Fruit fly (Drosophila melanogaster) whole organism, embryonic: ENCODE measurements around the gene CG31381.

Source experiments
- Adf1 ChIP-seq: fragments of 200-800 bp; sonication (Bioruptor generic); IDR thresholded peaks from 2 replicates; pipeline ENCODE4 v1.3.6; 2022; ENCODE audit warnings: missing biosample characterization, missing genetic modification characterization
- Antp ChIP-seq: fragments of 200-800 bp; sonication (Bioruptor generic); optimal IDR thresholded peaks from 3 replicates; lab custom pipeline; 2016; ENCODE audit warnings: missing biosample characterization, missing genetic modification characterization
- Atf-2 ChIP-seq: fragments of 200-800 bp; sonication (Bioruptor generic); optimal IDR thresholded peaks from 2 replicates; lab custom pipeline; 2016; ENCODE audit warnings: missing biosample characterization, missing genetic modification characterization
- Atf3 ChIP-seq: fragments of 200-800 bp; sonication (Bioruptor generic); optimal IDR thresholded peaks from 3 replicates; lab custom pipeline; 2016; ENCODE audit warnings: missing biosample characterization, missing genetic modification characterization
- CG12219 ChIP-seq: fragments of 200-800 bp; sonication (Bioruptor generic); optimal IDR thresholded peaks from 3 replicates; lab custom pipeline; 2018; ENCODE audit warnings: missing biosample characterization, mild to moderate bottlenecking, missing genetic modification characterization
- CG13123 ChIP-seq: fragments of 200-800 bp; sonication (Bioruptor generic); optimal IDR thresholded peaks from 2 replicates; lab custom pipeline; 2016; ENCODE audit warnings: missing biosample characterization, missing genetic modification characterization
- CG13287 ChIP-seq: fragments of 200-800 bp; sonication (Bioruptor generic); IDR thresholded peaks from 2 replicates; pipeline ENCODE4 v1.3.6; 2022; ENCODE audit warnings: missing biosample characterization, missing genetic modification characterization; ENCODE audit not compliant: partially characterized antibody
- CG14860 ChIP-seq: fragments of 200-800 bp; sonication (Bioruptor generic); IDR thresholded peaks from 3 replicates; pipeline ENCODE4 v1.3.6; 2022; ENCODE audit warnings: missing biosample characterization, missing genetic modification characterization; ENCODE audit not compliant: partially characterized antibody
- CG15011 ChIP-seq: fragments of 200-800 bp; sonication (Bioruptor generic); optimal IDR thresholded peaks from 3 replicates; lab custom pipeline; 2018; ENCODE audit warnings: missing biosample characterization, mild to moderate bottlenecking, missing genetic modification characterization
- CG17359 ChIP-seq: fragments of 200-800 bp; sonication (Bioruptor generic); optimal IDR thresholded peaks from 3 replicates; lab custom pipeline; 2018; ENCODE audit warnings: missing biosample characterization, mild to moderate bottlenecking, missing genetic modification characterization, moderate library complexity
- CG2120 ChIP-seq: fragments of 200-800 bp; sonication (Bioruptor generic); optimal IDR thresholded peaks from 3 replicates; lab custom pipeline; 2016; ENCODE audit warnings: missing biosample characterization, missing genetic modification characterization
- CG6683 ChIP-seq: fragments of 200-800 bp; sonication (Bioruptor generic); optimal IDR thresholded peaks from 2 replicates; lab custom pipeline; 2017; ENCODE audit warnings: missing biosample characterization, mild to moderate bottlenecking, missing genetic modification characterization, missing genetic modification reagents
- CG6689 ChIP-seq: fragments of 200-800 bp; sonication (Bioruptor generic); IDR thresholded peaks from 2 replicates; pipeline ENCODE4 v1.3.6; 2022; ENCODE audit warnings: missing biosample characterization, missing genetic modification characterization
- CG7556 ChIP-seq: fragments of 200-800 bp; sonication (Bioruptor generic); optimal IDR thresholded peaks from 2 replicates; lab custom pipeline; 2017; ENCODE audit warnings: missing biosample characterization, mild to moderate bottlenecking, missing genetic modification characterization
- CG8281 ChIP-seq: fragments of 200-800 bp; sonication (Bioruptor generic); optimal IDR thresholded peaks from 2 replicates; lab custom pipeline; 2018; ENCODE audit warnings: missing biosample characterization, mild to moderate bottlenecking, missing genetic modification characterization, moderate library complexity
- CG8359 ChIP-seq: fragments of 200-800 bp; sonication (Bioruptor generic); optimal IDR thresholded peaks from 2 replicates; lab custom pipeline; 2017; ENCODE audit warnings: missing biosample characterization, mild to moderate bottlenecking, missing genetic modification characterization, borderline replicate concordance
- CG9609 ChIP-seq: fragments of 200-800 bp; sonication (Bioruptor generic); optimal IDR thresholded peaks from 3 replicates; lab custom pipeline; 2016; ENCODE audit warnings: missing biosample characterization, missing genetic modification characterization
- CG9727 ChIP-seq: fragments of 200-800 bp; sonication (Bioruptor generic); optimal IDR thresholded peaks from 3 replicates; lab custom pipeline; 2017; ENCODE audit warnings: missing biosample characterization, mild to moderate bottlenecking, missing genetic modification characterization
- D ChIP-seq, 2 experiments: fragments of 200-800 bp in 1 of 2; fragments of >200 bp in 1 of 2; sonication (Bioruptor generic) in 1 of 2; optimal IDR thresholded peaks; 2 replicates in 1 of 2; 3 replicates in 1 of 2; lab custom pipeline; 2017; ENCODE audit warnings: mild to moderate bottlenecking in 1 of 2, missing biosample characterization in 1 of 2, missing genetic modification characterization in 1 of 2, missing genetic modification reagents in 1 of 2
- Dek ChIP-seq: fragments of 200-800 bp; sonication (Bioruptor generic); optimal IDR thresholded peaks from 3 replicates; lab custom pipeline; 2019; ENCODE audit warnings: missing biosample characterization, mild to moderate bottlenecking, missing genetic modification characterization, moderate library complexity
- Dfd ChIP-seq, 2 experiments: fragments of >200 bp; optimal IDR thresholded peaks; 2 replicates each; lab custom pipeline; 2017; ENCODE audit warnings: missing biosample characterization in 2 of 2, missing genetic modification characterization in 2 of 2
- Doc2 ChIP-seq: fragments of 200-800 bp; sonication (Bioruptor generic); IDR thresholded peaks from 2 replicates; pipeline ENCODE4 v1.3.6; 2022; ENCODE audit warnings: missing biosample characterization, missing genetic modification characterization
- Drgx ChIP-seq: fragments of 200-800 bp; sonication (Bioruptor generic); IDR thresholded peaks from 2 replicates; pipeline ENCODE4 v1.3.6; 2022; ENCODE audit warnings: missing biosample characterization, missing genetic modification characterization
- Ets65A ChIP-seq: fragments of 200-800 bp; sonication (Bioruptor generic); peaks from one replicate; lab custom pipeline; 2016; ENCODE audit warnings: missing biosample characterization, missing genetic modification characterization
- Fer3 ChIP-seq: fragments of 200-800 bp; sonication (Bioruptor generic); optimal IDR thresholded peaks from 2 replicates; lab custom pipeline; 2018; ENCODE audit warnings: missing biosample characterization, mild to moderate bottlenecking, missing genetic modification characterization, moderate library complexity
- Kr ChIP-seq: fragments of 200-800 bp; sonication (Bioruptor generic); optimal IDR thresholded peaks from 2 replicates; lab custom pipeline; 2017; ENCODE audit warnings: missing biosample characterization, mild to moderate bottlenecking, missing genetic modification characterization
- MESR4 ChIP-seq: fragments of 200-800 bp; sonication (Bioruptor generic); optimal IDR thresholded peaks from 2 replicates; lab custom pipeline; 2018; ENCODE audit warnings: missing biosample characterization, mild to moderate bottlenecking, missing genetic modification characterization, moderate library complexity
- Med ChIP-seq: fragments of 200-800 bp; sonication (Bioruptor generic); peaks from one replicate; lab custom pipeline; 2016; ENCODE audit warnings: missing biosample characterization, missing genetic modification characterization, mild to moderate bottlenecking, inconsistent platforms, moderate library complexity
- Mrtf ChIP-seq: fragments of 200-800 bp; sonication (Bioruptor generic); IDR thresholded peaks from 3 replicates; pipeline ENCODE4 v1.3.6; 2022; ENCODE audit warnings: missing biosample characterization, missing genetic modification characterization
- NC2β ChIP-seq: fragments of 200-800 bp; sonication (Bioruptor generic); optimal IDR thresholded peaks from 2 replicates; lab custom pipeline; 2016; ENCODE audit warnings: missing biosample characterization, missing genetic modification characterization
- Ptx1 ChIP-seq: fragments of 200-800 bp; sonication (Bioruptor generic); IDR thresholded peaks from 2 replicates; pipeline ENCODE4 v1.3.6; 2022; ENCODE audit warnings: missing biosample characterization, missing genetic modification characterization
- Sox102F ChIP-seq: fragments of 200-800 bp; sonication (Bioruptor generic); optimal IDR thresholded peaks from 2 replicates; lab custom pipeline; 2018; ENCODE audit warnings: missing biosample characterization, mild to moderate bottlenecking, missing genetic modification characterization, moderate library complexity
- TFAM ChIP-seq: fragments of 200-800 bp; sonication (Bioruptor generic); optimal IDR thresholded peaks from 2 replicates; lab custom pipeline; 2017; ENCODE audit warnings: missing biosample characterization, missing genetic modification characterization, inconsistent platforms
- ara ChIP-seq: fragments of 200-800 bp; sonication (Bioruptor generic); IDR thresholded peaks from 2 replicates; pipeline ENCODE4 v1.3.6; 2022; ENCODE audit warnings: missing biosample characterization, missing genetic modification characterization
- dpn ChIP-seq, 2 experiments: fragments of 200-800 bp; sonication (Bioruptor generic); optimal IDR thresholded peaks; 3 replicates each; lab custom pipeline; 2016; ENCODE audit warnings: missing biosample characterization in 2 of 2, missing genetic modification characterization in 2 of 2
- fd96Cb ChIP-seq: fragments of 200-800 bp; sonication (Bioruptor generic); optimal IDR thresholded peaks from 2 replicates; lab custom pipeline; 2018; ENCODE audit warnings: missing biosample characterization, mild to moderate bottlenecking, missing genetic modification characterization, moderate library complexity
- gro ChIP-seq: fragments of 200-800 bp; sonication (Bioruptor generic); optimal IDR thresholded peaks from 2 replicates; lab custom pipeline; 2016; ENCODE audit warnings: missing biosample characterization, missing genetic modification characterization
- jing ChIP-seq: fragments of 200-800 bp; sonication (Bioruptor generic); optimal IDR thresholded peaks from 2 replicates; lab custom pipeline; 2018; ENCODE audit warnings: missing biosample characterization, mild to moderate bottlenecking, missing genetic modification characterization
- kni ChIP-seq: fragments of 200-800 bp; sonication (Bioruptor generic); optimal IDR thresholded peaks from 3 replicates; lab custom pipeline; 2017; ENCODE audit warnings: mild to moderate bottlenecking, missing biosample characterization, missing genetic modification reagents, missing genetic modification characterization
- lmd ChIP-seq: fragments of 200-800 bp; sonication (Bioruptor generic); IDR thresholded peaks from 2 replicates; pipeline ENCODE4 v1.3.6; 2022; ENCODE audit warnings: missing biosample characterization, missing genetic modification characterization
- mld ChIP-seq: fragments of 200-800 bp; sonication (Bioruptor generic); IDR thresholded peaks from 3 replicates; pipeline ENCODE4 v1.3.6; 2022; ENCODE audit warnings: missing biosample characterization, missing genetic modification characterization; ENCODE audit not compliant: partially characterized antibody
- nau ChIP-seq: fragments of 200-800 bp; sonication (Bioruptor generic); optimal IDR thresholded peaks from 3 replicates; lab custom pipeline; 2017; ENCODE audit warnings: missing biosample characterization, mild to moderate bottlenecking, missing genetic modification characterization, missing genetic modification reagents
- nom ChIP-seq: fragments of 200-800 bp; sonication (Bioruptor generic); optimal IDR thresholded peaks from 2 replicates; lab custom pipeline; 2017; ENCODE audit warnings: missing biosample characterization, missing genetic modification characterization, mild to moderate bottlenecking, moderate library complexity, missing genetic modification reagents
- pan ChIP-seq, 4 experiments: fragments of >200 bp in 3 of 4; fragments of 200-800 bp in 1 of 4; sonication (Bioruptor generic) in 1 of 4; optimal IDR thresholded peaks in 3 of 4; IDR thresholded peaks in 1 of 4; 2 replicates each; pipeline versions ENCODE4 v1.3.6 to Lab custom; 2017 to 2022; ENCODE audit warnings: missing biosample characterization in 2 of 4, missing genetic modification characterization in 2 of 4, mixed read lengths in 1 of 4
- pho ChIP-seq: fragments of 200-800 bp; sonication (Bioruptor generic); optimal IDR thresholded peaks from 2 replicates; lab custom pipeline; 2016; ENCODE audit warnings: missing biosample characterization, missing genetic modification characterization
- row ChIP-seq: fragments of 200-800 bp; sonication (Bioruptor generic); IDR thresholded peaks from 3 replicates; pipeline ENCODE4 v1.3.6; 2022; ENCODE audit warnings: missing biosample characterization, missing genetic modification characterization
- slp2 ChIP-seq: fragments of 200-800 bp; sonication (Bioruptor generic); optimal IDR thresholded peaks from 2 replicates; lab custom pipeline; 2016; ENCODE audit warnings: missing biosample characterization, missing genetic modification characterization
- usp ChIP-seq: fragments of >200 bp; optimal IDR thresholded peaks from 2 replicates; lab custom pipeline; 2017; ENCODE audit warnings: missing biosample characterization, missing genetic modification characterization
- z ChIP-seq: fragments of 200-800 bp; sonication (Bioruptor generic); IDR thresholded peaks from 3 replicates; pipeline ENCODE4 v1.3.6; 2022; ENCODE audit warnings: missing biosample characterization, missing genetic modification characterization
- zfh1 ChIP-seq: fragments of 200-800 bp; sonication (Bioruptor generic); IDR thresholded peaks from 3 replicates; pipeline ENCODE4 v1.3.6; 2022; ENCODE audit warnings: missing biosample characterization, missing genetic modification characterization

Gene CG31381

DNA sequence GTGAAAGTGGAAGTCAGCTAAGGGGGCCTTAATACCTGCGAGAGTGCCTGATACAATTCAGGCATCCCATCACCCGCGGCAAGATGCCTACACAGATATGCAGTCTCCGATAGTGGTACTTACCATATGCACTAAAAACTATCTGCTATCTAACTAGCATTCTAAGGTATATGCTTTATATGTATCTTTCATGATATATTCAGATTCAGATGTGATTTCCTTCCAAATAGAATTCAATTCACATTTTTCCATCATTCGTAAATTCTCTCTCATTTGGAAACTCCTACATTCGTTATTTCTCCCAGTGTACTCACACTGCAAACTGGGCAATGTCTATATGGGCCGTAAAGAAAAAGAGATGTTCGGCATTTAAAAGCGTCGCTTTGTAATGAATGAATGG lies 9.6 kb downstream of the CG31381 start (continued):
- TF ChIP-seq CG15011 (GFP tag; lab: Kevin White, UChicago) (no peak), nau (no peak), CG6689 (GFP tag; lab: Robert Waterston, UW) (peak; percentile 17; the same call in 1 of the 2 replicates), CG6683 (no peak), CG14860 (GFP tag; lab: Robert Waterston, UW) (no peak), CG9727 (GFP tag; lab: Kevin White, UChicago) (no peak), Fer3 (no peak), Atf3 (GFP tag; lab: Kevin White, UChicago) (no peak), Kr (GFP tag; lab: Kevin White, UChicago) (no peak), MESR4 (GFP tag; lab: Kevin White, UChicago) (no peak), Med (GFP tag; lab: Kevin White, UChicago) (peak; percentile 54), CG9609 (GFP tag; lab: Kevin White, UChicago) (no peak), kni (no peak), CG17359 (peak; percentile 50), D (optimal IDR thresholded peaks at IDR 0.05; lab: Kevin White, UChicago) (no peak), D (GFP tag; optimal IDR thresholded peaks at IDR 0.05; lab: Kevin White, UChicago) (no peak), CG8281 (tag; lab: Kevin White, UChicago) (no peak), Sox102F (GFP tag; lab: Kevin White, UChicago) (peak; percentile 58), Drgx (GFP tag; lab: Robert Waterston, UW) (peak; percentile 47), Adf1 (GFP tag; lab: Robert Waterston, UW) (no peak), usp (no peak), Ptx1 (0 out of 2 replicates have a peak, but pooled peaks have one; percentile 16), CG13287 (GFP tag; lab: Robert Waterston, UW) (no peak), dpn (GFP tag; optimal IDR thresholded peaks at IDR 0.05; lab: Kevin White, UChicago) (no peak), Antp (GFP tag; lab: Kevin White, UChicago) (no peak), fd96Cb (tag; lab: Kevin White, UChicago) (peak; percentile 7), zfh1 (GFP tag; lab: Robert Waterston, UW) (0 out of 3 replicates have a peak, but pooled peaks have one; percentile 8), row (0 out of 3 replicates have a peak, but pooled peaks have one; percentile 5), CG8359 (GFP tag; lab: Kevin White, UChicago) (no peak), mld (GFP tag; lab: Robert Waterston, UW) (no peak), Dfd (GFP tag; optimal IDR thresholded peaks at IDR 0.05; lab: Kevin White, UChicago) (no peak), gro (GFP tag; lab: Kevin White, UChicago) (no peak), ara (GFP tag; lab: Robert Waterston, UW) (no peak), nom (GFP tag; lab: Kevin White, UChicago) (no peak), Doc2 (GFP tag; lab: Robert Waterston, UW) (no peak), pan (optimal IDR thresholded peaks at IDR 0.05; lab: Kevin White, UChicago) (no peak), pan (GFP tag; optimal IDR thresholded peaks at IDR 0.05 in 1 of 2, IDR thresholded peaks at IDR 0.05 in 1 of 2) (no peak), Atf-2 (GFP tag; lab: Kevin White, UChicago) (no peak), CG12219 (GFP tag; lab: Kevin White, UChicago) (no peak), slp2 (GFP tag; lab: Kevin White, UChicago) (no peak), lmd (GFP tag; lab: Robert Waterston, UW) (peak; percentile 19; the same call in 1 of the 2 replicates), NC2β (GFP tag; lab: Kevin White, UChicago) (no peak), Mrtf (no peak), Dek (tag; lab: Kevin White, UChicago) (no peak), jing (GFP tag; lab: Kevin White, UChicago) (no peak), TFAM (no peak), pho (no peak), CG2120 (GFP tag; lab: Kevin White, UChicago) (no peak), Ets65A (GFP tag; lab: Kevin White, UChicago) (no peak), z (GFP tag; lab: Robert Waterston, UW) (no peak), CG13123 (GFP tag; lab: Kevin White, UChicago) (no peak), CG7556 (GFP tag; lab: Kevin White, UChicago) (no peak)
